Worm (Caenorhabditis elegans): ENCODE data around the gene ran-2.

ran-2 gene

ce11 chrIII:7903427-7903826 lies 29.9 kb upstream of the ran-2 start:
- TF ChIP-seq pha-4 (tag; optimal IDR thresholded peaks at IDR 0.05): no peak
- TF ChIP-seq nhr-28 (tag; optimal IDR thresholded peaks at IDR 0.05): no peak
- TF ChIP-seq unc-39 (tag; optimal IDR thresholded peaks at IDR 0.05): no peak
- TF ChIP-seq elt-1 (tag; optimal IDR thresholded peaks at IDR 0.05): no peak
- no peak for TF ChIP-seq fkh-2 (tag; optimal IDR thresholded peaks at IDR 0.05)
- no peak for TF ChIP-seq ceh-16 (tag; optimal IDR thresholded peaks at IDR 0.05)
- no peak for TF ChIP-seq ceh-82 (tag; optimal IDR thresholded peaks at IDR 0.05)

ce11 chrIII:7907515-7907914 lies 25.8 kb upstream of the ran-2 start, which contains the start of gene pcp-5:
Gene pcp-5, minus strand, starts transcription at chrIII:7907615.
- no peak for TF ChIP-seq nhr-28 (tag; optimal IDR thresholded peaks at IDR 0.05)
- no peak for TF ChIP-seq mml-1 (tag; optimal IDR thresholded peaks at IDR 0.05)

- TF ChIP-seq mdl-1 (tag; optimal IDR thresholded peaks at IDR 0.05): no peak
- no peak for TF ChIP-seq ceh-28 (tag; optimal IDR thresholded peaks at IDR 0.05)
- no peak for TF ChIP-seq elt-3 (tag; optimal IDR thresholded peaks at IDR 0.05)
- no peak for TF ChIP-seq ceh-9 (tag; optimal IDR thresholded peaks at IDR 0.05)
- TF ChIP-seq unc-39 (tag; optimal IDR thresholded peaks at IDR 0.05): no peak
- TF ChIP-seq jun-1 (tag; optimal IDR thresholded peaks at IDR 0.05): no peak
- TF ChIP-seq nhr-25 (tag; optimal IDR thresholded peaks at IDR 0.05): no peak
- TF ChIP-seq mml-1 (tag; optimal IDR thresholded peaks at IDR 0.05): no peak
- no peak for TF ChIP-seq eor-1 (tag; optimal IDR thresholded peaks at IDR 0.05)
- TF ChIP-seq snpc-4 (tag; optimal IDR thresholded peaks at IDR 0.05): no peak
- TF ChIP-seq ztf-4 (tag; optimal IDR thresholded peaks at IDR 0.05): no peak
- no peak for TF ChIP-seq nhr-77 (tag; optimal IDR thresholded peaks at IDR 0.05)
- no peak for TF ChIP-seq lin-39 (tag; optimal IDR thresholded peaks at IDR 0.05)
- no peak for TF ChIP-seq nhr-12 (tag; optimal IDR thresholded peaks at IDR 0.05)
- no peak for TF ChIP-seq nhr-23 (tag; optimal IDR thresholded peaks at IDR 0.05)
- TF ChIP-seq fkh-2 (tag; optimal IDR thresholded peaks at IDR 0.05): no peak
- no peak for TF ChIP-seq egl-27 (tag; optimal IDR thresholded peaks at IDR 0.05)
- TF ChIP-seq fos-1 (tag; optimal IDR thresholded peaks at IDR 0.05): no peak
- no peak for TF ChIP-seq lin-15B (tag; optimal IDR thresholded peaks at IDR 0.05)
- no peak for TF ChIP-seq lsy-12 (tag; optimal IDR thresholded peaks at IDR 0.05)
Observed at ce11 chrIII:7909263-7909662, 24.1 kb upstream of the ran-2 start, which contains the start of gene ZK688.1. Gene ZK688.1, plus strand, starts transcription at chrIII:7909563.

- TF ChIP-seq nhr-25 (tag; optimal IDR thresholded peaks at IDR 0.05) (peak; percentile 59), elt-2 (tag; optimal IDR thresholded peaks at IDR 0.05) (no peak), ztf-11 (tag; optimal IDR thresholded peaks at IDR 0.05) (no peak), snpc-4 (tag; optimal IDR thresholded peaks at IDR 0.05) (no peak), nfya-1 (tag; optimal IDR thresholded peaks at IDR 0.05; ENCODE audit: insufficient read depth) (peak; percentile 28), nhr-23 (tag; optimal IDR thresholded peaks at IDR 0.05) (peak; percentile 68), pha-4 (tag; optimal IDR thresholded peaks at IDR 0.05) (peak; percentile 52)
Observed at ce11 chrIII:7911621-7912020, 21.7 kb upstream of the ran-2 start, which contains the start of gene ZK688.7. Gene ZK688.7, minus strand, starts transcription at chrIII:7911634.

- no peak for TF ChIP-seq nhr-76 (tag; optimal IDR thresholded peaks at IDR 0.05)
- TF ChIP-seq egl-5 (tag; optimal IDR thresholded peaks at IDR 0.05): no peak
- TF ChIP-seq sea-2 (GFP tag; optimal IDR thresholded peaks at IDR 0.05): no peak
- TF ChIP-seq ama-1 (optimal IDR thresholded peaks at IDR 0.05): no peak
- TF ChIP-seq lin-15B (tag; optimal IDR thresholded peaks at IDR 0.05): no peak
- TF ChIP-seq lsy-12 (tag; optimal IDR thresholded peaks at IDR 0.05): no peak
- TF ChIP-seq nhr-23 (tag; optimal IDR thresholded peaks at IDR 0.05): no peak
- TF ChIP-seq pqm-1 (tag; optimal IDR thresholded peaks at IDR 0.05): no peak
Observed at ce11 chrIII:7913488-7913887, 19.8 kb upstream of the ran-2 start, which contains the start of gene ZK688.12. Gene ZK688.12, minus strand, starts transcription at chrIII:7913588.

ce11 chrIII:7917667-7918066 lies 15.7 kb upstream of the ran-2 start, which contains the start of gene gly-3:
Gene gly-3, minus strand, starts transcription at chrIII:7917767.
- TF ChIP-seq zag-1 (tag; optimal IDR thresholded peaks at IDR 0.05) (no peak), ztf-11 (tag; optimal IDR thresholded peaks at IDR 0.05) (no peak), lsy-12 (tag; optimal IDR thresholded peaks at IDR 0.05) (no peak), nhr-77 (tag; optimal IDR thresholded peaks at IDR 0.05) (no peak), snpc-4 (tag; optimal IDR thresholded peaks at IDR 0.05) (no peak), pha-4 (tag; optimal IDR thresholded peaks at IDR 0.05) (no peak), ceh-9 (tag; optimal IDR thresholded peaks at IDR 0.05) (no peak)
